Worm (Caenorhabditis elegans) whole organism, L4 larva: ENCODE results near the gene ZC374.2.

Experiments
- lin-15B ChIP-seq: fragments of 150-350 bp; sonication (generic microtip); optimal IDR thresholded peaks from 3 replicates; lab custom pipeline; 2014; ENCODE audit warnings: missing biosample characterization, missing genetic modification characterization
- nhr-6 ChIP-seq: fragments of 150-350 bp; optimal IDR thresholded peaks from 2 replicates; lab custom pipeline; 2014; ENCODE audit warnings: missing biosample characterization, missing genetic modification characterization
- nhr-77 ChIP-seq: fragments of 150-350 bp; optimal IDR thresholded peaks from 2 replicates; lab custom pipeline; 2014; ENCODE audit warnings: missing biosample characterization, missing genetic modification characterization

DNA sequence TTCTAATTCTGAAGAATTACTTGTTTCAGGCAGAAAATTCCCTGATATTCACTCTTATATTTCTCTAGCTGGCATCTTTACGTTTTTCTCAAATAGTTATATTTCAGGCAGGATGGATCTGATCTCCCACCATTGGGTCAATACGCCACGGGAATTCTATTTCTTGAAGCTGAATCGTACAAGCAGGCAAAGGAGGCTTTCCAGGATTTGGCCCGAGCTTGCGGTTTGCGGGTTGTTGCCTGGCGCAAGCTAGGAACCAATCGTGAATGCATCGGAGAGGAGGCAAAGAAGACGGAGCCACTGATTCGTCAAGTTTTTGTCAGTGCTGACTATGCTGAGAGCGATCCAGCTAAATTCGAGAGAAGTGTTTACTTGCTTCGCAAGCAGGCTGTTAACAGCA, 37.8 kb upstream of the ZC374.2 start:
- no peak for TF ChIP-seq lin-15B (tag; lab: Kevin White, UChicago)
- no peak for TF ChIP-seq nhr-77 (tag; lab: Kevin White, UChicago)
- TF ChIP-seq nhr-6 (tag; lab: Kevin White, UChicago), result no peak
